Fruit fly (Drosophila melanogaster) S2 (cell line): ENCODE data around the gene nes.

Source experiments
- CG8478 ChIP-seq: fragments of >200 bp; optimal IDR thresholded peaks from 2 replicates; lab custom pipeline; 2018
- CTCF ChIP-seq, 2 experiments: fragments of >200 bp; optimal IDR thresholded peaks; 2 replicates each; lab custom pipeline; 2018

The nes gene

DNA sequence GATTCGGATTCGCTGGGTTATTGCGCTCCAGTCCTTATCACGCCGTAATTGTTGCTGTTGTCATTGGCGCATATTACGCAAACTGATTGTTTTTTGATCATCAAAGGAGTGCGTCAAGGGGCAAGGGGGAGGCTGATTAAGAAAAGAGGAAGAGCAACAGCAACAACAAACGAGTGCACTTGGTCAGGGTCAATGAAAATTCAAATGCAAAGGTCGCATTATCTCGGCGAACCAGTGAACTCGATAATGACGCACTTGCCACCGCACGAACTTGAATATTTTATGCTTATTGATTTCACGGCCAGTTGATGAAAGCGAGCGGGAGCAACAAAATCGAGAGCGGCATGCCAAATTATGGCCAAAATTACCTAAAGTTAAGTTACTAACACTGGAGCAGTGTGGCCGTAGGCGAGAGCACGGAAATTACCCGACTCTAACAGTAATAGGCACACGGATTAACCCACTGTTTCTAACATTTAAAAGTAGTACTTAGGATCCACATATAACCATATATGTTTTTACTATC is at the start of gene nes:
TSS of gene nes (minus strand) at position 402 of the 526 bp plus-strand sequence.
- no peak for TF ChIP-seq CG8478
- no peak for TF ChIP-seq CTCF (optimal IDR thresholded peaks at IDR 0.05; lab: Kevin White, UChicago)

DNA sequence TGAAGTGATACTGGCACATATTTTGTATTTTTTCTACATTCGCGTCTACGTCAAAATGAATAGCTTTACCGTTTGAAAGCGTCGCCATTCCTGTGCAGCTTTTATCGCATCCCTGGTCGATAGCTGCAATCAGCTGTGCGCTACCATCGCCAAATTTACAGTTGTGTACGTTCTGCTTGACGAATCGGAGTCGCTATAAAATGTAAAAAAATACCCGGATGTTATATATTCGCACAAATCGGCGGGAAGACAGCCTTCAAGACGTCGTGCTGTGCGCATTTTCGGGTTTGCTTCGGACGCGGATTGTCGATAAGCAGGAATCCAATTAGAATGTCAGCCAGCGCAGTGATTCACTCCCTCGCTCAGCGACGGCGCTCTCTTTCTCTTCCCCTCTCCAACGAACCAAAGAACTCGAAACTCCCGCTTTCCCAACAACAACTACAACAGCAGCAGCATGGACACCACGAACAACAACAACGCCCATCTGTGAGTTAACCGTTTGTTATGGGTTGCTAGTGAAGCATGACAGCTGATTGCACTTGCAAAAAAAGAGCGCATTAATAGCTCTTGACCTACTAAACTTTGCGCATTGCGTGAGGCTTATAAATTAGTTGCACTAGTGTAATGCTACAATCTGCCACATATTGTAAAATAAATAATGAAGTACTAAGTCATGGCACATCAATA is 34.3 kb upstream of the nes start:
- TF ChIP-seq CG8478 (no peak), CTCF (optimal IDR thresholded peaks at IDR 0.05; lab: Kevin White, UChicago) (no peak)

DNA sequence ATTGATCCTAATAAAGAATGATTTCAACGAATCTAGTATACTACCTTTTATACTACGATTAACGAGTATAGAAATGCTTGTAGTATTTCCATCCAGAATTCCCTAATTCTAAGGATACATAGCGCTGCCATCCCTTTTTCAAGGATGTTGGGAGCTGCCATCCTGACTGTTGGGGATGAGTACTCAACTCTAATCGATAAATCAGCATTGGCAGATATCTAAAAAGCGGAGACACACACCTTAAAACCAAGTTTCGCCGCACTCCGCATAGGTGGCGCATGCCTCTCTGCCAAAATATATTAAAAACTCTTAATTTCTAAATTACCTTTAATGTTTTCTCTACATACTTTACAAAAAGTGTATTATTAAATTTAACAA is 33.7 kb upstream of the nes start, which contains the start of gene fal:
TSS of gene fal (plus strand) at position 330 of the 378 bp plus-strand sequence.
- TF ChIP-seq CG8478 (no peak), CTCF (optimal IDR thresholded peaks at IDR 0.05; lab: Kevin White, UChicago) (peak; percentile 92 to 93)

DNA sequence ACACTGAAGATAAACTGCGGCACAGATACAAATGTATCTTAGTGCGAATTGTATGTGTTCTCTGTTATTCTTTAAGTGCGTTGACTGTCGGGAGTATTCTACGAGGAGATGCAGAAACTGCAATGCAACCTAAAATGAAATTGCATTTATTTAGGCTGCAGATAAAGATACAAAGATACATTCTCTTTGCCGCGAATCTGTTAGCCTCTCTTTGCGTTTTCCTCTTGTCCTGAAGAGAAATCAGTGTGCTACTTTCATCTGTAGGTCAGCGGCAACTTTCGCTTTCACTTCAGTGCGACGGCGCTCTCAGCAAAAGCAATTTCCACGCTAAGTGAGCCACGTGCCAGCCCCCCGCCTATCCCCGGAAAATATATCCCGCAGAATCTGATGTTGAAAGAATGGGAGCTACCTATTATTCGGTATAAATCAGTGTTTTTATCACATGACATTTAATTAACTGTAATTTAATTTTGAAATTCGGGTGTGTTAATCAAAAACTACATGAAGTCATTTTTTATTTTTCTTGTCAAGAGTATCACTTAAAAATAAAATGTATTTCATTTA is 32.8 kb upstream of the nes start:
- TF ChIP-seq CTCF (optimal IDR thresholded peaks at IDR 0.05; lab: Kevin White, UChicago) (no peak), CG8478 (no peak)

DNA sequence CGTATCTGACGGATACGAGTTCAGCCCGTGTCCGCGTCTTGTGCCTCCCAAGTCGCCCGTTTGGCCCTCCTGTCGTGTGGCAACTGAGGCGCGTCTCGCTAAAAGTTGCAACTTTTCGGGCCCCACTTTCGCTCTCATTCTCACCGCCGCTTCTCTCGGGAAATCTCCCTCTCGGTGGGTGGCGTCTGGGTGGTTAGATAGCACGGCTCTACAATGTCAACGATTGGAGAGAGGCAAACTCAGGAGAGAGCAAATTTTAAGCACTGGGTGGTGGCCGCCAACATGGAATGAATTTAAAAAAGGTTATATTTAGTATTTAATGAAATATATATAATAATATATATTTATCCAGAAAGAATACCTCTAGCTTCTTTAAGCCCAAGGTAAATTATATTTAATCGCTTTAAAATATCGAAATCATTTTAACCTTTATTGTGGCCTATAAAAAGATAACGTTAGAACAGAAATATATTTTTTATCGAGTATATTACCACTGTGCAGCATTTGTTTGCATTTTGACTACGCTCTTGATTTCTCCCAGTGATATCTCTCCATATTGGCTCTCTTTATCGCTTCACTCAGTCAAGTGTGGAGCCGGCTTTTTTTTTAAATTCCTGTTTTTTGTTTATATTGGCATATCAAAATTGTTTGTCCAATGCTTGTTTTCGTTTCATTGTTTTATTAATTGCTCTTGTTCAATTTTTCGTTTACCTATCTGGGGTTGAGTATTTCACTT is 32.1 kb upstream of the nes start, which contains the start of gene Gbs-76A:
TSS of gene Gbs-76A (minus strand) at position 327 of the 736 bp plus-strand sequence.
- TF ChIP-seq CTCF (optimal IDR thresholded peaks at IDR 0.05; lab: Kevin White, UChicago): no peak
- no peak for TF ChIP-seq CG8478

DNA sequence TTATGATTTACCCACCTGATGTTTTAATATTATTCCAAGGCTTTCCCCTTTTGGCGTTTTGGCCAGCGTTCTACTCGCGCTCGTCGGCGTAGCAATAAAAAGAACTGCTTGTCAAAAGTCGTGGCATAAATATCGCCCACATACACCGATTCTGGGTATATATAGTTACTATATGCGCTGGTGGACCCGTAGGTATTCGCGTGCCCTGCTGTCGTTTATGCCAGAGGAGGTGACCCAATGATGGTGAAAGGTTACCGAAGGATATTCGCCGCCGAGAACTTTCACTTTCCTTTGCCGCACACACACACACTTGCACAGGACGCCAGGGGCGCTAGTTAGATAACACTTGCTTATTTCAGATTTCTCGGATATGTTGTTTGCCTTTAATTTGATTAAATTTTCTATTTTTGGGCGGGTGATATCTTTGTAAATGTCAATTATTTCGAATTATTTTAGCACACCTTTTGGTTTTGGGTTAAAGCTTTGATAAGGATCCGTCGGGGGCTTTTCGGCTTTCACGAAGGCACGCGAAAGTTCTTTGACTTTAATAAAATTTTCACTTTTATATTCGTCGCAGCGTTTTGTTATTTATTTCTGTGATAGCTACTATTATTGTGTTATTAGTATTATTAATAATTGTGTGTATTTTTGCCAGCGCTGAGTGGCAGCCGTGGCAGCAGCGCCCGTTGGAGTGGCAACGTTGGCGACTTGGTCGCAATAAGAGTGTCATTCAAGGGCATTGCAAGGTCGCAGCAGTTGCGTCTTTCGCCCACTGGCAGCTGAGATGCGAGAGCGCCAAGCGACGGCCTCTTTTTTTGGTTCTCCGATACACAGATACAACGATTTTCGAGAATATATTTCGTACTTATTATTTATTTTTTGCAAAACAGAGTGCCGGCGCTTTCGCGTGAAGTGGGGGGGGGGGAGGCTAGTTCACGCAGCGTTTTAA is 31.3 kb upstream of the nes start:
- TF ChIP-seq CG8478: no peak
- TF ChIP-seq CTCF (optimal IDR thresholded peaks at IDR 0.05; lab: Kevin White, UChicago): no peak

DNA sequence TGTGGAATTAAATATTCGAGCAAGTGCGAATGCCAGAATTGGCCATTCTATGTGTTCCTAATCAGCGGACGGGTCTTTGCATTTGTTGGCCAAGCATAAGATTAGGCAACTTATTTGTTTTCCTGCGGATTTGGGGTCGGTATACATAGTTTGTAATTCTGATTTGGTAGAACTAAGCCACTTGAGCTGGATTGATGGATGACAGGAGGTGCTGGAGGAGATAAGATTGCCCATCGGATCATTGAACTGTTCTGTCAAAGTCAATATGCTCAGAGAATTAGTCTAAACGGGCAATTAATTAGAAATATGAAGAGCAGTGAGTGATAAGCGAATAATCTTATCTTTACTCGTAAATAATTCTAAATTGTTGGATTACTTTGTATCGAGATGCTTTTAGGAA is 28.9 kb upstream of the nes start:
- no peak for TF ChIP-seq CTCF (optimal IDR thresholded peaks at IDR 0.05; lab: Kevin White, UChicago)
- no peak for TF ChIP-seq CG8478

DNA sequence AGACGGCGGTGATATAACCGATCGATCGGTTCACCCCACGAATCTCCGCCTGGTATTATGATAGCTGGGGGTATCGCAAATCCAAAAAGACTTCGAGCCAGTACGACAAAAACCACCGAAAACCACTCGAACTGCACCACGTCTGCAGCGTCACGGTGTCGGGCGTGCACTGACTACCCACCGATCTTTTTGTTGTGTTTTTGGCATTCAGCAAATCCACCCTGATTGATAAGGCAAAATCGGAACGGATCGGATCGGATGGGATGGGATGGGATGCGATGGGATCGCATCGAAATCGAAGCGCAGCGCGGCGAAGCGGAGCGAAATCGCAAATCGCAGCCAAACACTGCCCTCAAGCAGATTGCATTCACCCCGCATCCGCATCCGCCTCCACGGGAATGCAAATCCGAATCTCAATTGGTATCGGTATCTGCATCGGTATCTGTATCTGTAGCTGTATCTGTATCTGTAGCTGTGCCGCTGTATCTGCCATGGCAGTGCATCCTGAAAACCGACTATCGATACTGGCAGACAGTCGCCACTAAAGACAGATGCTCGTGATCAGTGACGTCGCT is 28.0 kb upstream of the nes start:
- no peak for TF ChIP-seq CG8478

DNA sequence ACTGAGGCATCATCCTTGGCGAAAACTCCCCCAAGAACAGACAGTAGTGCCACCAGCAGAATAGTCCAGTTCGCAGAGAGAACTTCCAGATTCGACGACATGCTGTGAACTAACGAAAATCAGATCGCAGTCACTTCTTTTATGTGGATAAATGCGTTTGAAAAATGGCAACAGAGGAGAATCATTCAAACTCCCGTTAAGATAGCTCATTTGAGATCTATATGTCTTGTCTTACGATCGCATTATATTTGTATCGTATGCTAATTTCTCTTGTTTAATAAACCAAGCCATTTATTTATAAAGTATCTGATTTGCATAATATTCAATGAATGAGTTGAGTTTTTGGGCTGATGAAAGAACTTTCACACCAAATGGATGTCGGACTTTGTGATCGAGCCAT is 20.2 kb upstream of the nes start, which contains the start of gene CG14089:
TSS of gene CG14089 (minus strand) at position 101 of the 400 bp plus-strand sequence.
- TF ChIP-seq CG8478 (no peak), CTCF (optimal IDR thresholded peaks at IDR 0.05; lab: Kevin White, UChicago) (no peak)

DNA sequence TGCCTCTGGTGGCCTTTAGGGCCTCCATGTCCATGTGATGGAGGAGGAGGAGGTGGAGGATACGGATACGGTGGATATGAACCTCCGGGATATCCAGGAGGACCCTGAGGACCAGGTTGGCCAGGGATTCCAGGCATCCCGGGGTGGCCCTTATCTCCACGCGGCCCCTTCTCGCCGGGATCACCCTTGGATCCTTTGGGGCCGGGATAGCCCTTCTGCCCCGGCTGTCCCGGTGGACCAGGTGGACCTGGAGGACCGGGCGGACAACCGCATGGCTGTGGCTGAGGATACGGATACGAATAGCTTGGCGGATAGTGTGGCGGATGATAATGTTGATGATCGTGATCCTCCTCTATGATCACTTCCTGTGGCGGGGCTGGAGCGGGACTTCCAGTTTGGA is 19.8 kb upstream of the nes start:
- TF ChIP-seq CG8478: no peak
- TF ChIP-seq CTCF (optimal IDR thresholded peaks at IDR 0.05; lab: Kevin White, UChicago): no peak

DNA sequence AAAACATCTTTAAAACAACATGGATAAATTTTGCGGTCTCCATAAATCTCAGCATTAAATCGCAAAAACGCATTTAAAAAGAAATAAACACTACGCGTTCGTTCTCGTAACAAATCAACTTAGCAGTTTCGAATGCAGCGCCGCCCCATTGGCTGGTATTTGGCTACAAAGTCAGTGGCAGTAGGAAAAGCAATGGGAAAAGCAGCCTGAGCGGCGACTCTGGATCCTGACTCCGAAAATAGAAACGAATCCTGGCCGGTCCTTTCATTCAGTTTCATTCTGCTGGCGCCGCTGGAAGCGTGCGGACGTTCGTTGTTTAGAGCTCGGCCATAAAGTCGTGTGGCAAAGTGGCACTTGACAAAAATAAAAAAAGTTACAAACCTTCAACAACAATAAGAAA is 15.0 kb upstream of the nes start, which contains the start of gene CG14086:
TSS of gene CG14086 (plus strand) at position 301 of the 400 bp plus-strand sequence.
- TF ChIP-seq CTCF (optimal IDR thresholded peaks at IDR 0.05; lab: Kevin White, UChicago): no peak
- TF ChIP-seq CG8478: no peak

DNA sequence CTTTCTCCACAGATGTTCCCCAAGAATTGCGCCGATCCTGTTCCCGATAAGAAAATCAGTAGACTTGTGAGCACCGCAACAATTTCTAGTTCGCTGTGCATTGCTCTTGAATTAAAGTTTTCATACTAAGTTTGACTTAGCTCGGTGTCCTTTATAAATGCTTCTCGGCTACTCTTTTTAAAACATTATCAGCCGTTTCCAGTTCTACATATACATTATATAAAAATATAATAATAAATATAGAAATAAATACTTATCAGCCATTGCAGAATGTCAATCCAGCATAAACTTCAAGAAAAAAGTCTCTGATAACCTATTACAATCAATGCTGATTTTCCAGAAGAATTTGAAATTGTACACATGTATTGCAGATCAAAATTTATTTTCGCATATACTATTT is 10.1 kb upstream of the nes start, which contains the start of gene CG14088:
TSS of gene CG14088 (minus strand) at position 101 of the 400 bp plus-strand sequence.
- TF ChIP-seq CTCF (optimal IDR thresholded peaks at IDR 0.05; lab: Kevin White, UChicago) (no peak), CG8478 (no peak)

DNA sequence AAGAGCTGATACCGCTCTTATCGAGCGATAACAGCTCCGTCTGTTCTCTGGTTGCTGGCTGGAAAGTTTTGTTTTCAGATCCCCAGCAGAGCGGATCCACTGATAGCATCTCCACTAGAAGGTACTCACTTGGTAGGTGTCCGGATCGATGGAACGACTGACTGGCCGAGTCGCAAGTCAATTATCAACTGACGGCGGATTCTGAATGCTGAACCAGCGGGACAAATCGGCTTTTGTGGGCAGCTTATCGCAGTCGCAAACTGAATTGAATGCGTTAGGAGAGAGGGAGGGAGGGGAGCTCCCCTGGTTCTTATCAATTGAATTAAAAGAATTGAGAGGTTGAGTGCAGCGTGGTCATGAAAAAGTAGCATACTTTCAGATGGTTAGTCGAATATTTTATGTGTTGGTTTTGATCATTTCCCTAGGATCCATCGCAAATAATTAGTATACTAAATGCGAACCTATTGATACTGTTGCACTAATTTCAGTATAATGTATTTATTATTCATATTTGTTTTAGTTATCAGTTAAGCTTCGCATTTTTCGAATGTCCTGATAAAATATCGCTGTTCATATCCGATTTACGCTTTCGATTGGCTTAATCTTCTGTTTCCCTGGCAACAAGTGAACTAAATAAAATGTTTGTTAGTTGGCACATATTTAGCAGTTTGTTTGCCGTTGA is 8.4 kb upstream of the nes start, which contains the start of the genes Aldh7A1 and CG14085:
TSS of gene Aldh7A1 (minus strand) at position 194 of the 682 bp plus-strand sequence.
TSS of gene CG14085 (plus strand) at position 632 of the 682 bp plus-strand sequence.
- no peak for TF ChIP-seq CG8478
- no peak for TF ChIP-seq CTCF (optimal IDR thresholded peaks at IDR 0.05; lab: Kevin White, UChicago)
